Fruit fly (Drosophila melanogaster) whole organism, embryonic: ENCODE data around the gene EloB.
A peak's percentile ranks its signal among the peaks of the same experiment; 100 is the strongest.

Source experiments
- Atf-2 ChIP-seq: fragments of 200-800 bp; sonication (Bioruptor generic); optimal IDR thresholded peaks from 2 replicates; lab custom pipeline; 2016; ENCODE audit warnings: missing biosample characterization, missing genetic modification characterization
- Atf6 ChIP-seq: fragments of 200-800 bp; sonication (Bioruptor generic); IDR thresholded peaks from 2 replicates; pipeline ENCODE4 v1.3.6; 2022; ENCODE audit warnings: missing biosample characterization, missing genetic modification characterization
- CG10543 ChIP-seq: fragments of 200-800 bp; sonication (Bioruptor generic); optimal IDR thresholded peaks from 3 replicates; lab custom pipeline; 2017; ENCODE audit warnings: missing biosample characterization, mild to moderate bottlenecking, missing genetic modification characterization, moderate library complexity
- CG11504 ChIP-seq: fragments of 200-800 bp; sonication (Bioruptor generic); optimal IDR thresholded peaks from 3 replicates; lab custom pipeline; 2019; ENCODE audit warnings: missing biosample characterization, mild to moderate bottlenecking, missing genetic modification characterization, moderate library complexity
- CG1647 ChIP-seq: fragments of 200-800 bp; sonication (Bioruptor generic); optimal IDR thresholded peaks from 3 replicates; lab custom pipeline; 2016; ENCODE audit warnings: missing biosample characterization, missing genetic modification characterization
- CG2129 ChIP-seq: fragments of 200-800 bp; sonication (Bioruptor generic); IDR thresholded peaks from 2 replicates; pipeline ENCODE4 v1.3.6; 2022; ENCODE audit warnings: missing biosample characterization, missing genetic modification characterization; ENCODE audit not compliant: partially characterized antibody
- CG2678 ChIP-seq: fragments of 200-800 bp; sonication (Bioruptor generic); optimal IDR thresholded peaks from 3 replicates; lab custom pipeline; 2019; ENCODE audit warnings: missing biosample characterization, mild to moderate bottlenecking, missing genetic modification characterization, moderate library complexity
- CG31224 ChIP-seq: fragments of 200-800 bp; sonication (Bioruptor generic); IDR thresholded peaks from 2 replicates; pipeline ENCODE4 v1.3.6; 2022; ENCODE audit warnings: missing biosample characterization, missing genetic modification characterization
- CG3163 ChIP-seq: fragments of 200-800 bp; sonication (Bioruptor generic); optimal IDR thresholded peaks from 3 replicates; lab custom pipeline; 2016; ENCODE audit warnings: missing biosample characterization, missing genetic modification characterization
- CG32767 ChIP-seq: fragments of 200-800 bp; sonication (Bioruptor generic); IDR thresholded peaks from 2 replicates; pipeline ENCODE4 v1.3.6; 2022; ENCODE audit warnings: missing biosample characterization, missing genetic modification characterization
- CG34422 ChIP-seq: fragments of 200-800 bp; sonication (Bioruptor generic); IDR thresholded peaks from 3 replicates; pipeline ENCODE4 v1.3.6; 2022; ENCODE audit warnings: missing biosample characterization, missing genetic modification characterization
- CG5245 ChIP-seq: fragments of 200-800 bp; sonication (Bioruptor generic); optimal IDR thresholded peaks from 3 replicates; lab custom pipeline; 2016; ENCODE audit warnings: missing biosample characterization, missing genetic modification characterization
- CG7271 ChIP-seq: fragments of 200-800 bp; sonication (Bioruptor generic); optimal IDR thresholded peaks from 2 replicates; lab custom pipeline; 2018; ENCODE audit warnings: missing biosample characterization, mild to moderate bottlenecking, missing genetic modification characterization, moderate library complexity
- CG7357 ChIP-seq: fragments of 200-800 bp; sonication (Bioruptor generic); IDR thresholded peaks from 3 replicates; pipeline ENCODE4 v1.3.6; 2022; ENCODE audit warnings: missing biosample characterization, missing genetic modification characterization
- CG7745 ChIP-seq: fragments of 200-800 bp; sonication (Bioruptor generic); optimal IDR thresholded peaks from 2 replicates; lab custom pipeline; 2018; ENCODE audit warnings: missing biosample characterization, mild to moderate bottlenecking, missing genetic modification characterization, moderate library complexity
- CG8290 ChIP-seq, 3 experiments: fragments of 200-800 bp; sonication (Bioruptor generic); optimal IDR thresholded peaks; 2 replicates each; lab custom pipeline; 2016 to 2019; ENCODE audit warnings: missing biosample characterization in 3 of 3, missing genetic modification characterization in 3 of 3, mild to moderate bottlenecking in 2 of 3, moderate library complexity in 1 of 3
- CG8924 ChIP-seq: fragments of 200-800 bp; optimal IDR thresholded peaks from 3 replicates; lab custom pipeline; 2019; ENCODE audit warnings: missing biosample characterization, mild to moderate bottlenecking, missing genetic modification characterization, moderate library complexity
- CG8944 ChIP-seq: fragments of 200-800 bp; sonication (Bioruptor generic); optimal IDR thresholded peaks from 3 replicates; lab custom pipeline; 2016; ENCODE audit warnings: missing biosample characterization, missing genetic modification characterization
- CG9727 ChIP-seq: fragments of 200-800 bp; sonication (Bioruptor generic); optimal IDR thresholded peaks from 3 replicates; lab custom pipeline; 2017; ENCODE audit warnings: missing biosample characterization, mild to moderate bottlenecking, missing genetic modification characterization
- CG9797 ChIP-seq: fragments of 200-800 bp; sonication (Bioruptor generic); optimal IDR thresholded peaks from 3 replicates; lab custom pipeline; 2018; ENCODE audit warnings: missing biosample characterization, mild to moderate bottlenecking, missing genetic modification characterization
- Doc3 ChIP-seq: fragments of 200-800 bp; sonication (Bioruptor generic); IDR thresholded peaks from 3 replicates; pipeline ENCODE4 v1.3.6; 2022; ENCODE audit warnings: missing biosample characterization, missing genetic modification characterization; ENCODE audit not compliant: partially characterized antibody
- Fer1 ChIP-seq: fragments of 200-800 bp; sonication (Bioruptor generic); optimal IDR thresholded peaks from 2 replicates; lab custom pipeline; 2017; ENCODE audit warnings: missing biosample characterization, mild to moderate bottlenecking, missing genetic modification characterization
- GATAe ChIP-seq: fragments of 200-800 bp; sonication (Bioruptor generic); conservative IDR thresholded peaks from 2 replicates; pipeline ENCODE4 v1.3.6; 2022; ENCODE audit warnings: missing biosample characterization, missing genetic modification characterization
- NK7.1 ChIP-seq: fragments of 200-800 bp; sonication (Bioruptor generic); optimal IDR thresholded peaks from 3 replicates; lab custom pipeline; 2016; ENCODE audit warnings: missing biosample characterization, missing genetic modification characterization
- PHDP ChIP-seq: fragments of 200-800 bp; sonication (Bioruptor generic); optimal IDR thresholded peaks from 3 replicates; lab custom pipeline; 2018; ENCODE audit warnings: missing biosample characterization, mild to moderate bottlenecking, missing genetic modification characterization, moderate library complexity
- Six4 ChIP-seq: fragments of 200-800 bp; sonication (Bioruptor generic); optimal IDR thresholded peaks from 2 replicates; lab custom pipeline; 2016; ENCODE audit warnings: missing biosample characterization, missing genetic modification characterization
- Spps ChIP-seq: fragments of 200-800 bp; sonication (Bioruptor generic); optimal IDR thresholded peaks from 2 replicates; lab custom pipeline; 2018; ENCODE audit warnings: missing biosample characterization, mild to moderate bottlenecking, missing genetic modification characterization
- ac ChIP-seq: fragments of 200-800 bp; sonication (Bioruptor generic); optimal IDR thresholded peaks from 3 replicates; lab custom pipeline; 2017; ENCODE audit warnings: missing biosample characterization, mild to moderate bottlenecking, missing genetic modification characterization
- crc ChIP-seq: fragments of 200-800 bp; sonication (Bioruptor generic); optimal IDR thresholded peaks from 2 replicates; lab custom pipeline; 2016; ENCODE audit warnings: missing biosample characterization, missing genetic modification characterization
- disco-r ChIP-seq: fragments of 200-800 bp; sonication (Bioruptor generic); optimal IDR thresholded peaks from 2 replicates; lab custom pipeline; 2016; ENCODE audit warnings: missing biosample characterization, missing genetic modification characterization
- eve ChIP-seq, 2 experiments: fragments of >200 bp; optimal IDR thresholded peaks; 2 replicates each; lab custom pipeline; 2017; ENCODE audit warnings: missing biosample characterization in 2 of 2, missing genetic modification characterization in 2 of 2
- ham ChIP-seq: fragments of 200-800 bp; sonication (Bioruptor generic); IDR thresholded peaks from 2 replicates; pipeline ENCODE4 v1.3.6; 2022; ENCODE audit warnings: missing biosample characterization, missing genetic modification characterization
- kah ChIP-seq: fragments of 200-800 bp; sonication (Bioruptor generic); optimal IDR thresholded peaks from 2 replicates; lab custom pipeline; 2018; ENCODE audit warnings: missing biosample characterization, mild to moderate bottlenecking, missing genetic modification characterization
- lab ChIP-seq: fragments of 200-800 bp; sonication (Bioruptor generic); optimal IDR thresholded peaks from 3 replicates; lab custom pipeline; 2017; ENCODE audit warnings: missing biosample characterization, missing genetic modification characterization, mild to moderate bottlenecking, moderate library complexity, missing genetic modification reagents
- lilli ChIP-seq: fragments of 200-800 bp; sonication (Bioruptor generic); optimal IDR thresholded peaks from 3 replicates; lab custom pipeline; 2016; ENCODE audit warnings: missing biosample characterization, missing genetic modification characterization
- lov ChIP-seq, 2 experiments: fragments of 200-800 bp in 1 of 2; fragments of >200 bp in 1 of 2; sonication (Bioruptor generic) in 1 of 2; IDR thresholded peaks in 1 of 2; optimal IDR thresholded peaks in 1 of 2; 2 replicates in 1 of 2; 3 replicates in 1 of 2; pipeline versions ENCODE4 v1.3.6 to Lab custom; 2017 to 2022; ENCODE audit warnings: missing biosample characterization in 1 of 2, missing genetic modification characterization in 1 of 2
- luna ChIP-seq: fragments of 200-800 bp; sonication (Bioruptor generic); optimal IDR thresholded peaks from 2 replicates; lab custom pipeline; 2016; ENCODE audit warnings: missing biosample characterization, missing genetic modification characterization
- mld ChIP-seq: fragments of 200-800 bp; sonication (Bioruptor generic); IDR thresholded peaks from 3 replicates; pipeline ENCODE4 v1.3.6; 2022; ENCODE audit warnings: missing biosample characterization, missing genetic modification characterization; ENCODE audit not compliant: partially characterized antibody
- nerfin-2 ChIP-seq: fragments of 200-800 bp; sonication (Bioruptor generic); IDR thresholded peaks from 2 replicates; pipeline ENCODE4 v1.3.6; 2022; ENCODE audit warnings: missing biosample characterization, missing genetic modification characterization; ENCODE audit not compliant: partially characterized antibody
- nom ChIP-seq: fragments of 200-800 bp; sonication (Bioruptor generic); optimal IDR thresholded peaks from 2 replicates; lab custom pipeline; 2017; ENCODE audit warnings: missing biosample characterization, missing genetic modification characterization, mild to moderate bottlenecking, moderate library complexity, missing genetic modification reagents
- otp ChIP-seq: fragments of 200-800 bp; sonication (Bioruptor generic); IDR thresholded peaks from 3 replicates; pipeline ENCODE4, ENCODE4 v1.3.6; 2022; ENCODE audit warnings: missing biosample characterization, missing genetic modification characterization
- pan ChIP-seq, 4 experiments: fragments of >200 bp in 3 of 4; fragments of 200-800 bp in 1 of 4; sonication (Bioruptor generic) in 1 of 4; optimal IDR thresholded peaks in 3 of 4; IDR thresholded peaks in 1 of 4; 2 replicates each; pipeline versions ENCODE4 v1.3.6 to Lab custom; 2017 to 2022; ENCODE audit warnings: missing biosample characterization in 2 of 4, missing genetic modification characterization in 2 of 4, mixed read lengths in 1 of 4
- pho ChIP-seq: fragments of 200-800 bp; sonication (Bioruptor generic); optimal IDR thresholded peaks from 2 replicates; lab custom pipeline; 2016; ENCODE audit warnings: missing biosample characterization, missing genetic modification characterization
- scrt ChIP-seq: fragments of 200-800 bp; sonication (Bioruptor generic); optimal IDR thresholded peaks from 2 replicates; lab custom pipeline; 2018; ENCODE audit warnings: missing biosample characterization, mild to moderate bottlenecking, missing genetic modification characterization, moderate library complexity
- stwl ChIP-seq: fragments of 200-800 bp; sonication (Bioruptor generic); optimal IDR thresholded peaks from 3 replicates; lab custom pipeline; 2018; ENCODE audit warnings: missing biosample characterization, mild to moderate bottlenecking, missing genetic modification characterization, moderate library complexity
- tap ChIP-seq: fragments of 200-800 bp; optimal IDR thresholded peaks from 3 replicates; lab custom pipeline; 2019; ENCODE audit warnings: missing biosample characterization, mild to moderate bottlenecking, missing genetic modification characterization, moderate library complexity
- ttk ChIP-seq: fragments of 200-800 bp; sonication (Bioruptor generic); IDR thresholded peaks from 2 replicates; pipeline ENCODE4 v2.1.2; 2022; ENCODE audit warnings: missing biosample characterization, missing genetic modification characterization
- tup ChIP-seq: fragments of 200-800 bp; sonication (Bioruptor generic); optimal IDR thresholded peaks from 2 replicates; lab custom pipeline; 2016; ENCODE audit warnings: missing biosample characterization, mild to moderate bottlenecking, missing genetic modification characterization, moderate library complexity
- unc-4 ChIP-seq: fragments of 200-800 bp; sonication (Bioruptor generic); IDR thresholded peaks from 2 replicates; pipeline ENCODE4 v1.3.6; 2022; ENCODE audit warnings: missing biosample characterization, missing genetic modification characterization; ENCODE audit not compliant: partially characterized antibody

Gene EloB

DNA sequence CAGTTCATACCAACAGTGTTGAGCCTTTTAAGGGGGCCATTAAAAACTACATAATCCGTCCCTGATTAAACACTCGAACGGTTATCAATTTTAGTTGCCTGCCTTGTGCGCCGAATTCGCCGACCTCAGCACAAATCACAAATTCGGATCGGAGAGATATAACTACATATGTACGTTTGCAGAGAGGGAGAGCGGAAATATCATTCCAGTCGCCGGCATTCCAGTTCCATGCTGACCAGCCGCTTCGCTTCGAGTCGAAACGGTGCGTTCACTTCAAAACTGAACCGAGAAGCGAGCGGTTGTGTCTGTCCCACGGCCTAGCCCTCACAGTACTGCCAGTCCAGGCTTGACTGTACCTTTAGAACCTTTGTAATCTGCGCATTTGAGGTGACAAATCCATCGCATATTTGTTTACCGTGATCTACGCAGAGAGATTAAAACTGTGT lies 5.1 kb downstream of the EloB start (continued):
- TF ChIP-seq disco-r (GFP tag; lab: Kevin White, UChicago) (no peak), Six4 (GFP tag; lab: Kevin White, UChicago) (no peak), CG34422 (GFP tag; lab: Robert Waterston, UW) (peak; percentile 46; the same call in 1 of the 3 replicates), CG10543 (GFP tag; lab: Kevin White, UChicago) (peak; percentile 84), lab (GFP tag; lab: Kevin White, UChicago) (peak; percentile 44), CG7357 (GFP tag; lab: Robert Waterston, UW) (no peak), lov (optimal IDR thresholded peaks at IDR 0.05; lab: Kevin White, UChicago) (no peak), lov (GFP tag; IDR thresholded peaks at IDR 0.05; lab: Robert Waterston, UW) (0 out of 3 replicates have a peak, but pooled peaks have one; percentile 55), tap (tag; lab: Kevin White, UChicago) (no peak), CG5245 (GFP tag; lab: Kevin White, UChicago) (no peak), luna (no peak), Spps (tag; lab: Kevin White, UChicago) (no peak), ttk (GFP tag; lab: Robert Waterston, UW) (no peak), CG9797 (no peak), CG8290 (GFP tag; optimal IDR thresholded peaks at IDR 0.05; lab: Kevin White, UChicago) (no peak), CG8290 (tag; optimal IDR thresholded peaks at IDR 0.05; lab: Kevin White, UChicago) (peak in 1 of 2 experiments; percentile 62), CG31224 (GFP tag; lab: Robert Waterston, UW) (no peak), nom (GFP tag; lab: Kevin White, UChicago) (no peak), CG2678 (tag; lab: Kevin White, UChicago) (peak; percentile 38), scrt (GFP tag; lab: Kevin White, UChicago) (peak; percentile 5), nerfin-2 (GFP tag; lab: Robert Waterston, UW) (no peak), NK7.1 (GFP tag; lab: Kevin White, UChicago) (no peak), eve (GFP tag; optimal IDR thresholded peaks at IDR 0.05; lab: Kevin White, UChicago) (no peak), CG1647 (GFP tag; lab: Kevin White, UChicago) (no peak), Atf-2 (no peak), pho (GFP tag; lab: Kevin White, UChicago) (peak; percentile 9), lilli (GFP tag; lab: Kevin White, UChicago) (peak; percentile 73), Doc3 (GFP tag; lab: Robert Waterston, UW) (no peak), CG8924 (peak; percentile 12), crc (GFP tag; lab: Kevin White, UChicago) (no peak), tup (no peak), CG9727 (GFP tag; lab: Kevin White, UChicago) (peak; percentile 17), CG3163 (GFP tag; lab: Kevin White, UChicago) (peak; percentile 29), kah (GFP tag; lab: Kevin White, UChicago) (no peak), Fer1 (GFP tag; lab: Kevin White, UChicago) (peak; percentile 40), CG7271 (tag; lab: Kevin White, UChicago) (no peak), otp (GFP tag; lab: Robert Waterston, UW) (no peak), unc-4 (GFP tag; lab: Robert Waterston, UW) (0 out of 2 replicates have a peak, but pooled peaks have one; percentile 38), pan (optimal IDR thresholded peaks at IDR 0.05; lab: Kevin White, UChicago) (no peak), pan (GFP tag; optimal IDR thresholded peaks at IDR 0.05 in 1 of 2, IDR thresholded peaks at IDR 0.05 in 1 of 2) (no peak), CG11504 (no peak), CG32767 (GFP tag; lab: Robert Waterston, UW) (no peak), CG2129 (no peak), Atf6 (GFP tag; lab: Robert Waterston, UW) (no peak), ham (no peak), GATAe (no peak), CG8944 (GFP tag; lab: Kevin White, UChicago) (no peak), CG7745 (tag; lab: Kevin White, UChicago) (no peak), PHDP (tag; lab: Kevin White, UChicago) (peak; percentile 42), stwl (tag; lab: Kevin White, UChicago) (no peak), mld (no peak), ac (GFP tag; lab: Kevin White, UChicago) (no peak)
